Fruit fly (Drosophila melanogaster) whole organism, embryonic: ENCODE data around the gene CG5641.

Experiments
- Abd-B ChIP-seq: fragments of 200-800 bp; sonication (Bioruptor generic); optimal IDR thresholded peaks from 2 replicates; lab custom pipeline; 2018; ENCODE audit warnings: missing biosample characterization, mild to moderate bottlenecking, missing genetic modification characterization, moderate library complexity
- CG10366 ChIP-seq: fragments of 200-800 bp; sonication (Bioruptor generic); IDR thresholded peaks from 2 replicates; pipeline ENCODE4 v1.3.6; 2022; ENCODE audit warnings: missing biosample characterization, missing genetic modification characterization
- CG10462 ChIP-seq: fragments of 200-800 bp; sonication (Bioruptor generic); optimal IDR thresholded peaks from 2 replicates; lab custom pipeline; 2016; ENCODE audit warnings: missing biosample characterization, missing genetic modification characterization
- CG10654 ChIP-seq: fragments of 200-800 bp; sonication (Bioruptor generic); optimal IDR thresholded peaks from 2 replicates; lab custom pipeline; 2016; ENCODE audit warnings: missing biosample characterization, missing genetic modification characterization
- CG14860 ChIP-seq: fragments of 200-800 bp; sonication (Bioruptor generic); IDR thresholded peaks from 3 replicates; pipeline ENCODE4 v1.3.6; 2022; ENCODE audit warnings: missing biosample characterization, missing genetic modification characterization; ENCODE audit not compliant: partially characterized antibody
- CG15696 ChIP-seq: fragments of 200-800 bp; sonication (Bioruptor generic); optimal IDR thresholded peaks from 2 replicates; lab custom pipeline; 2019; ENCODE audit warnings: missing biosample characterization, mild to moderate bottlenecking, missing genetic modification characterization, moderate library complexity
- CG16813 ChIP-seq: fragments of 200-800 bp; sonication (Bioruptor generic); IDR thresholded peaks from 3 replicates; pipeline ENCODE4 v1.3.6; 2022; ENCODE audit warnings: missing biosample characterization, missing genetic modification characterization; ENCODE audit not compliant: partially characterized antibody
- CG17385 ChIP-seq: fragments of 200-800 bp; sonication (Bioruptor generic); optimal IDR thresholded peaks from 3 replicates; lab custom pipeline; 2018; ENCODE audit warnings: missing biosample characterization, mild to moderate bottlenecking, missing genetic modification characterization
- CG31388 ChIP-seq: fragments of 200-800 bp; sonication (Bioruptor generic); optimal IDR thresholded peaks from 2 replicates; lab custom pipeline; 2016; ENCODE audit warnings: missing biosample characterization, missing genetic modification characterization
- CG32767 ChIP-seq: fragments of 200-800 bp; sonication (Bioruptor generic); IDR thresholded peaks from 2 replicates; pipeline ENCODE4 v1.3.6; 2022; ENCODE audit warnings: missing biosample characterization, missing genetic modification characterization
- CG3726 ChIP-seq: fragments of 200-800 bp; sonication (Bioruptor generic); IDR thresholded peaks from 3 replicates; pipeline ENCODE4, ENCODE4 v1.3.6; 2022; ENCODE audit warnings: missing biosample characterization, missing genetic modification characterization
- CG43689 ChIP-seq: fragments of 200-800 bp; sonication (Bioruptor generic); IDR thresholded peaks from 2 replicates; pipeline ENCODE4 v1.3.6; 2022; ENCODE audit warnings: missing biosample characterization, missing genetic modification characterization
- CG4854 ChIP-seq: fragments of 200-800 bp; sonication (Bioruptor generic); optimal IDR thresholded peaks from 2 replicates; lab custom pipeline; 2016; ENCODE audit warnings: missing biosample characterization, missing genetic modification characterization, inconsistent platforms
- CG6654 ChIP-seq: fragments of 200-800 bp; sonication (Bioruptor generic); optimal IDR thresholded peaks from 2 replicates; lab custom pipeline; 2017; ENCODE audit warnings: missing biosample characterization, mild to moderate bottlenecking, missing genetic modification characterization
- CG6683 ChIP-seq: fragments of 200-800 bp; sonication (Bioruptor generic); optimal IDR thresholded peaks from 2 replicates; lab custom pipeline; 2017; ENCODE audit warnings: missing biosample characterization, mild to moderate bottlenecking, missing genetic modification characterization, missing genetic modification reagents
- CG6765 ChIP-seq: fragments of 200-800 bp; sonication (Bioruptor generic); optimal IDR thresholded peaks from 3 replicates; lab custom pipeline; 2017; ENCODE audit warnings: missing biosample characterization, mild to moderate bottlenecking, missing genetic modification characterization
- CG7271 ChIP-seq: fragments of 200-800 bp; sonication (Bioruptor generic); optimal IDR thresholded peaks from 2 replicates; lab custom pipeline; 2018; ENCODE audit warnings: missing biosample characterization, mild to moderate bottlenecking, missing genetic modification characterization, moderate library complexity
- CG7357 ChIP-seq: fragments of 200-800 bp; sonication (Bioruptor generic); IDR thresholded peaks from 3 replicates; pipeline ENCODE4 v1.3.6; 2022; ENCODE audit warnings: missing biosample characterization, missing genetic modification characterization
- CG8089 ChIP-seq: fragments of 200-800 bp; sonication (Bioruptor generic); optimal IDR thresholded peaks from 3 replicates; lab custom pipeline; 2016; ENCODE audit warnings: missing biosample characterization, missing genetic modification characterization
- CG8281 ChIP-seq: fragments of 200-800 bp; sonication (Bioruptor generic); optimal IDR thresholded peaks from 2 replicates; lab custom pipeline; 2018; ENCODE audit warnings: missing biosample characterization, mild to moderate bottlenecking, missing genetic modification characterization, moderate library complexity
- Dad ChIP-seq: fragments of 200-800 bp; sonication (Bioruptor generic); optimal IDR thresholded peaks from 3 replicates; lab custom pipeline; 2016; ENCODE audit warnings: missing biosample characterization, missing genetic modification characterization
- Dek ChIP-seq: fragments of 200-800 bp; sonication (Bioruptor generic); optimal IDR thresholded peaks from 3 replicates; lab custom pipeline; 2019; ENCODE audit warnings: missing biosample characterization, mild to moderate bottlenecking, missing genetic modification characterization, moderate library complexity
- HLH3B ChIP-seq: fragments of 200-800 bp; sonication (Bioruptor generic); IDR thresholded peaks from 2 replicates; pipeline ENCODE4 v1.3.6; 2022; ENCODE audit warnings: missing biosample characterization, missing genetic modification characterization
- HLH4C ChIP-seq: fragments of 200-800 bp; sonication (Bioruptor generic); IDR thresholded peaks from 3 replicates; pipeline ENCODE4 v1.3.6; 2022; ENCODE audit warnings: missing biosample characterization, missing genetic modification characterization; ENCODE audit not compliant: partially characterized antibody
- HLHmδ ChIP-seq: fragments of 200-800 bp; sonication (Bioruptor generic); optimal IDR thresholded peaks from 2 replicates; lab custom pipeline; 2018; ENCODE audit warnings: missing biosample characterization, mild to moderate bottlenecking, missing genetic modification characterization, moderate library complexity
- Hr3 ChIP-seq: fragments of 200-800 bp; sonication (Bioruptor generic); optimal IDR thresholded peaks from 3 replicates; lab custom pipeline; 2016; ENCODE audit warnings: missing biosample characterization, missing genetic modification characterization
- NC2α ChIP-seq: fragments of 200-800 bp; sonication (Bioruptor generic); optimal IDR thresholded peaks from 2 replicates; lab custom pipeline; 2016; ENCODE audit warnings: missing biosample characterization, missing genetic modification characterization
- Nf-YB ChIP-seq: fragments of 200-800 bp; sonication (Bioruptor generic); optimal IDR thresholded peaks from 3 replicates; lab custom pipeline; 2019; ENCODE audit warnings: missing biosample characterization, mild to moderate bottlenecking, missing genetic modification characterization, moderate library complexity
- Nf-YC ChIP-seq: fragments of 200-800 bp; optimal IDR thresholded peaks from 3 replicates; lab custom pipeline; 2019; ENCODE audit warnings: missing biosample characterization, mild to moderate bottlenecking, missing genetic modification characterization, moderate library complexity
- Ravus ChIP-seq: fragments of 200-800 bp; sonication (Bioruptor generic); IDR thresholded peaks from 2 replicates; pipeline ENCODE4 v1.3.6; 2022; ENCODE audit warnings: missing biosample characterization, missing genetic modification characterization
- Side ChIP-seq: fragments of 200-800 bp; sonication (Bioruptor generic); optimal IDR thresholded peaks from 2 replicates; lab custom pipeline; 2016; ENCODE audit warnings: missing biosample characterization, missing genetic modification characterization
- Sox102F ChIP-seq: fragments of 200-800 bp; sonication (Bioruptor generic); optimal IDR thresholded peaks from 2 replicates; lab custom pipeline; 2018; ENCODE audit warnings: missing biosample characterization, mild to moderate bottlenecking, missing genetic modification characterization, moderate library complexity
- Tbp ChIP-seq: fragments of >200 bp; optimal IDR thresholded peaks from 2 replicates; lab custom pipeline; 2018; ENCODE audit warnings: missing biosample characterization, missing genetic modification characterization
- btn ChIP-seq: fragments of 200-800 bp; sonication (Bioruptor generic); optimal IDR thresholded peaks from 2 replicates; lab custom pipeline; 2016; ENCODE audit warnings: missing biosample characterization, missing genetic modification characterization
- cad ChIP-seq: fragments of >200 bp; optimal IDR thresholded peaks from 2 replicates; lab custom pipeline; 2017; ENCODE audit warnings: missing biosample characterization, missing genetic modification characterization
- chinmo ChIP-seq: fragments of 200-800 bp; sonication (Bioruptor generic); IDR thresholded peaks from 4 replicates; pipeline ENCODE4 v1.3.6; 2022; ENCODE audit warnings: missing biosample characterization, missing genetic modification characterization; ENCODE audit not compliant: partially characterized antibody
- dmrt99B ChIP-seq: fragments of 200-800 bp; sonication (Bioruptor generic); optimal IDR thresholded peaks from 2 replicates; lab custom pipeline; 2018; ENCODE audit warnings: missing biosample characterization, mild to moderate bottlenecking, missing genetic modification characterization, moderate library complexity
- eve ChIP-seq, 2 experiments: fragments of >200 bp; optimal IDR thresholded peaks; 2 replicates each; lab custom pipeline; 2017; ENCODE audit warnings: missing biosample characterization in 2 of 2, missing genetic modification characterization in 2 of 2
- fd102C ChIP-seq: fragments of 200-800 bp; sonication (Bioruptor generic); optimal IDR thresholded peaks from 2 replicates; lab custom pipeline; 2018; ENCODE audit warnings: missing biosample characterization, mild to moderate bottlenecking, missing genetic modification characterization, moderate library complexity
- fd3F ChIP-seq: fragments of 200-800 bp; sonication (Bioruptor generic); optimal IDR thresholded peaks from 2 replicates; lab custom pipeline; 2018; ENCODE audit warnings: missing biosample characterization, mild to moderate bottlenecking, missing genetic modification characterization, moderate library complexity
- fu2 ChIP-seq: fragments of 200-800 bp; sonication (Bioruptor generic); optimal IDR thresholded peaks from 2 replicates; lab custom pipeline; 2016; ENCODE audit warnings: missing biosample characterization, missing genetic modification characterization
- gem ChIP-seq: fragments of 200-800 bp; sonication (Bioruptor generic); optimal IDR thresholded peaks from 2 replicates; lab custom pipeline; 2019; ENCODE audit warnings: missing biosample characterization, mild to moderate bottlenecking, missing genetic modification characterization, moderate library complexity
- gsb ChIP-seq: fragments of 200-800 bp; sonication (Bioruptor generic); IDR thresholded peaks from 2 replicates; pipeline ENCODE4 v1.3.6; 2022; ENCODE audit warnings: missing biosample characterization, missing genetic modification characterization
- ham ChIP-seq: fragments of 200-800 bp; sonication (Bioruptor generic); IDR thresholded peaks from 2 replicates; pipeline ENCODE4 v1.3.6; 2022; ENCODE audit warnings: missing biosample characterization, missing genetic modification characterization
- kni ChIP-seq: fragments of 200-800 bp; sonication (Bioruptor generic); optimal IDR thresholded peaks from 3 replicates; lab custom pipeline; 2017; ENCODE audit warnings: mild to moderate bottlenecking, missing biosample characterization, missing genetic modification reagents, missing genetic modification characterization
- pan ChIP-seq, 4 experiments: fragments of >200 bp in 3 of 4; fragments of 200-800 bp in 1 of 4; sonication (Bioruptor generic) in 1 of 4; optimal IDR thresholded peaks in 3 of 4; IDR thresholded peaks in 1 of 4; 2 replicates each; pipeline versions ENCODE4 v1.3.6 to Lab custom; 2017 to 2022; ENCODE audit warnings: missing biosample characterization in 2 of 4, missing genetic modification characterization in 2 of 4, mixed read lengths in 1 of 4
- pros ChIP-seq: fragments of 200-800 bp; sonication (Bioruptor generic); optimal IDR thresholded peaks from 3 replicates; lab custom pipeline; 2019; ENCODE audit warnings: missing biosample characterization, mild to moderate bottlenecking, missing genetic modification characterization, moderate library complexity
- pum ChIP-seq: fragments of 200-800 bp; sonication (Bioruptor generic); optimal IDR thresholded peaks from 2 replicates; lab custom pipeline; 2016; ENCODE audit warnings: missing biosample characterization, missing genetic modification characterization
- tna ChIP-seq: fragments of 200-800 bp; sonication (Bioruptor generic); IDR thresholded peaks from 2 replicates; pipeline ENCODE4 v1.3.6; 2022; ENCODE audit warnings: missing biosample characterization, missing genetic modification characterization; ENCODE audit not compliant: partially characterized antibody
- toy ChIP-seq: fragments of 200-800 bp; sonication (Bioruptor generic); IDR thresholded peaks from 2 replicates; pipeline ENCODE4 v1.3.6; 2022; ENCODE audit warnings: missing biosample characterization, missing genetic modification characterization

CG5641 gene

dm6 chr3R:12448889-12449314 is 19.8 kb upstream of the CG5641 start, which contains the start of gene CG18549 (continued):
- TF ChIP-seq CG10462 (GFP tag; lab: Kevin White, UChicago) (peak; percentile 99), CG6683 (peak; percentile 99), Nf-YC (peak; percentile 95), fd102C (GFP tag; lab: Kevin White, UChicago) (peak; percentile 92), HLHmδ (GFP tag; lab: Kevin White, UChicago) (no peak), Hr3 (GFP tag; lab: Kevin White, UChicago) (peak; percentile 100), CG14860 (GFP tag; lab: Robert Waterston, UW) (peak; percentile 65), CG10366 (GFP tag; lab: Robert Waterston, UW) (peak; percentile 100), CG8089 (GFP tag; lab: Kevin White, UChicago) (peak; percentile 99), CG43689 (GFP tag; lab: Robert Waterston, UW) (peak; percentile 99), pum (GFP tag; lab: Kevin White, UChicago) (peak; percentile 99), CG32767 (GFP tag; lab: Robert Waterston, UW) (peak; percentile 100), Nf-YB (GFP tag; lab: Kevin White, UChicago) (peak; percentile 93), CG8281 (tag; lab: Kevin White, UChicago) (peak; percentile 97), Dad (GFP tag; lab: Kevin White, UChicago) (peak; percentile 99), fu2 (GFP tag; lab: Kevin White, UChicago) (peak; percentile 98), CG15696 (tag; lab: Kevin White, UChicago) (peak; percentile 99), btn (GFP tag; lab: Kevin White, UChicago) (peak; percentile 99), CG6765 (GFP tag; lab: Kevin White, UChicago) (peak; percentile 99), toy (GFP tag; lab: Robert Waterston, UW) (peak; percentile 99), kni (peak; percentile 99), HLH4C (GFP tag; lab: Robert Waterston, UW) (peak; percentile 73), Sox102F (GFP tag; lab: Kevin White, UChicago) (peak; percentile 100), CG31388 (peak; percentile 99), CG4854 (GFP tag; lab: Kevin White, UChicago) (peak; percentile 99), fd3F (GFP tag; lab: Kevin White, UChicago) (peak; percentile 99), eve (GFP tag; optimal IDR thresholded peaks at IDR 0.05; lab: Kevin White, UChicago) (no peak), pan (optimal IDR thresholded peaks at IDR 0.05; lab: Kevin White, UChicago) (no peak), pan (GFP tag; optimal IDR thresholded peaks at IDR 0.05 in 1 of 2, IDR thresholded peaks at IDR 0.05 in 1 of 2) (peak in 1 of 2 experiments; percentile 100), CG3726 (peak; percentile 100), Side (GFP tag; lab: Kevin White, UChicago) (peak; percentile 99), CG10654 (GFP tag; lab: Kevin White, UChicago) (peak; percentile 100), Ravus (peak; percentile 99), pros (GFP tag; lab: Kevin White, UChicago) (peak; percentile 90), CG7271 (peak; percentile 99), ham (GFP tag; lab: Robert Waterston, UW) (peak; percentile 98), Tbp (peak; percentile 35), CG17385 (GFP tag; lab: Kevin White, UChicago) (peak; percentile 100), CG16813 (GFP tag; lab: Robert Waterston, UW) (peak; percentile 80), Abd-B (peak; percentile 100), tna (GFP tag; lab: Robert Waterston, UW) (peak; percentile 62), CG7357 (GFP tag; lab: Robert Waterston, UW) (peak; percentile 99), gem (peak; percentile 100), HLH3B (GFP tag; lab: Robert Waterston, UW) (peak; percentile 100), cad (GFP tag; lab: Kevin White, UChicago) (no peak), CG6654 (GFP tag; lab: Kevin White, UChicago) (peak; percentile 94), Dek (peak; percentile 100), chinmo (peak; percentile 97), dmrt99B (tag; lab: Kevin White, UChicago) (peak; percentile 100), NC2α (peak; percentile 99), gsb (peak; percentile 100)
